Worm (Caenorhabditis elegans) whole organism, L4/young adult: Measurements from ENCODE around the gene oac-46.

Experiments used
- W03F9.2 ChIP-seq: fragments of 150-350 bp; optimal IDR thresholded peaks from 2 replicates; lab custom pipeline; 2014; ENCODE audit warnings: missing biosample characterization, missing genetic modification characterization
- dao-5 ChIP-seq: sonication (generic microtip); optimal IDR thresholded peaks from 2 replicates; lab custom pipeline; 2016; ENCODE audit warnings: missing genotype, missing genetic modification characterization, moderate library complexity, missing compliant biosample characterization
- him-1 ChIP-seq: sonication (generic microtip); optimal IDR thresholded peaks from 2 replicates; lab custom pipeline; 2016; ENCODE audit warnings: missing genotype, missing genetic modification reagents, missing genetic modification characterization, missing compliant biosample characterization

The oac-46 gene

ce11 chrII:8883559-8883958 lies 31.7 kb upstream of the oac-46 start, which contains the start of gene rha-1:
rha-1 (minus strand) TSS chrII:8883659.
- TF ChIP-seq W03F9.2 (tag; lab: Kevin White, UChicago) (no peak), him-1 (tag; lab: Kevin White, UChicago) (no peak), dao-5 (tag; lab: Kevin White, UChicago) (no peak)

DNA sequence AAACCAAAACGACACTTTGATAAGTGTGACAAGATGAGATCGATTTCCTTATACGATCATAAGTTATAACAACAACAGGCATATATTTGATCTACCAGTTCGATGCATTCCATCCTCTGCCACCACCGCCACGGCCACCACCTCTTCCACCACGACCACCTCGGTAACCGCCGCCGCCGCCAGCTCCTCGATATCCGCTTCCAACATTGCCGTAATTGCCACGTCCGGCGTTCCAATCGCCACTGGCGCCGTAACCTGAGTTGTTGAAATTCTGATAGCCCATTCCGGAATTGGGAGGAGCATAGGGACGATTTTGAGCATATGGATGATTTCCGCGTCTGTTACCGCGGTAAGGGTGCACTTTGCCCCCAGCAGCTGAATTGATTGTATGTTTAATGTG lies 26.6 kb upstream of the oac-46 start:
- TF ChIP-seq W03F9.2 (tag; lab: Kevin White, UChicago), result no peak
- TF ChIP-seq him-1 (tag; lab: Kevin White, UChicago), result no peak
- TF ChIP-seq dao-5 (tag; lab: Kevin White, UChicago), result no peak

DNA sequence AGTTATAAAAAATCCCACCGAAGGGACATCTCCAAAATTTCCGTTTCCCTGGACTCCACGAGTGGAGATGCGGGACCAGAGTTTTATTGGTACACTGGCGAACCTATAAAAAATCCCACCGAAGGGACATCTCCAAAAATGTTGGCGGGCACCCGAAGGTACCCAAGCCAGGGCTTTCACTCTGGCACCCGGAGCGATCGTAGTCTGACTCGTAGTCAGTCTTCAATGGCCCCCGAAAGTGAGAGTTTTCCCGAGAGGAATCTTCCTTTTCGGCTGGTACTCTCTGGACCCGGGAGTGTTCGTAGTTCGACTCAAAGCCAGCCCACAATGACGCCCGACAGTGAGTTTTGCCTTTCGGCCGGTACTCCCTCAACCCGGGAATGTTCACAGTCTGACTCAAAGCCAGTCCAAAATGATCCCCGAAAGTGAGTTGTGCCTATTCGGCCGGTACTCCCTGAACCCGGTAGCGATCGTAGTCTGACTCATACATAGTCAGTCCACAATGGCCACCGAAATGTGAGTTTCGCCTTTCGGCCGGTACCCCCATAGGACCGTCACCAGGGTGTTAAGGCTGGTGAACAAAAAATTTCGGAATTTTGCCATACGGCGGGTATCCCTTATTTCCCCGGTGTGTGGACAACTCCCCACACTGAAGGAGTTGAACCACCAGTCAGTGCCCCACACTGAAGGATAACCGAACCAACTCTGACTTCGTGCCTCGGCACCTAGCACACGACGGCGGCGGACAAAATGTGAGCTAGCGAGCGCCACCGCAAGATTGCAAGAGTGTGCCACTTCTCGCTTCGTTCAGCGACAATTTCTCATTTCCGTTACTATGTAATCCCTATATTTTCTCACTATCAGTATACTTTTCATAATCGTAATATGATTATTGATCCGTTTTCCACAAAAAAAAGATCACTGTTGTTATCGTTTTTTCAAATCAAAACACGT lies 25.4 kb upstream of the oac-46 start:
- no peak for TF ChIP-seq him-1 (tag; lab: Kevin White, UChicago)
- TF ChIP-seq W03F9.2 (tag; lab: Kevin White, UChicago), result no peak

DNA sequence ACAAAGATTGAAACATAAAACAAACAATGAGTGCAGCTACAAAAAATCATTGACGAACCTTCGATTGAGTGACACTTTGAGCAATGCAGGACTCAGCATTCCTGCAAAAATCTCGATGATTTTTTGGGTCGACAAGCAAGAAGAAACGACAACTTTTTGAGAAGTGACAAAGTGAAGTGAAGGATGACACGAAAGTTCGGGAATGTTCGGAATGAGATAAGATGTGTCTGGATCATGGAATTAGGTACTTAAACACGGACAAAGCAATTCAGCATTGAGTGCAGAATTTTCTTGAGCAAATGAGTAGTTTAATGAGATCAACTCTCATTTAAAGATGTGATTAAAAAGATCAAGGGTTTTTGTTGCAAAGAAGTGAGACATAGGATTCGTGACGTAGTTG lies 21.9 kb upstream of the oac-46 start, which contains the start of gene T07D4.2:
Gene T07D4.2, minus strand, starts transcription at position 101 of the 400 bp plus-strand sequence.
- no peak for TF ChIP-seq dao-5 (tag; lab: Kevin White, UChicago)
- TF ChIP-seq W03F9.2 (tag; lab: Kevin White, UChicago), result no peak

DNA sequence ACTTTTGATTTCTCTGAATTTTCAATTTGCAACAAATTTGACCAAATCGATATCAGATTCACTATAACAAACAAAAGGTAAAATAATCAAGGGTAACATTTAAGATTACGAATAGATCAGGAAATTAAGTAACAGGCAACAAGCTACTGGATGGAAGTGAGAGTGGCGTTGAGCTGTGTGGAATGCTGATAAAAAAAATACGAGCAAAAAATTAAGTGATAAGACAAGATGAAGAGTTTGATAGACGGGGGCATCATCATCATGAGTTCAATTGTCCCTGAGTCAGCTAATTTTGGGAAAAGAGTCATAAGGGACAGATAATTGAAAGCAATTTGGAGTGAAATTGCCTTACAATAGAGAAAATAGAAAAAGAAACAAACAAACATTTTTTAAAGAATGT lies 14.9 kb upstream of the oac-46 start:
- TF ChIP-seq dao-5 (tag; lab: Kevin White, UChicago) (no peak), W03F9.2 (tag; lab: Kevin White, UChicago) (no peak), him-1 (tag; lab: Kevin White, UChicago) (no peak)

DNA sequence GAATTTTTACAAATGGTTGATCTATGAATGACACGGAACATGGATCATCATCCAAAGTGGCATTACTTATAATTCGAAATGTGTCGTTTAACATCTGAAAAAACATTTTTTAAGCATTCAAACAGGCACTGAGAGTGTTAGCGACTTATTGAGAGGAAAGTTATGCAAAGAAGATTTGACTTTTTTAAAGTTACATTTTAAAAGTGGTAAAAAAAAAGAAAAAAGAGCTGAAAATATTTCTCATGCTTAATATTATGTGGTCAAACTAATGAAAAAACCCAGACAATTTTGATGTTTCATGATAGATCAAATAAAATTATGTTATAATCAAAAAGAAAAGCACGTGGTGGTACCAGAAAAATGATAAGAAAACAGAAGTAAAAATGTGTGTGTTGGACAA lies 13.2 kb upstream of the oac-46 start, which contains the start of gene npr-20:
Gene npr-20, minus strand, starts transcription at position 101 of the 400 bp plus-strand sequence.
- TF ChIP-seq him-1 (tag; lab: Kevin White, UChicago) (no peak), dao-5 (tag; lab: Kevin White, UChicago) (no peak), W03F9.2 (tag; lab: Kevin White, UChicago) (no peak)

DNA sequence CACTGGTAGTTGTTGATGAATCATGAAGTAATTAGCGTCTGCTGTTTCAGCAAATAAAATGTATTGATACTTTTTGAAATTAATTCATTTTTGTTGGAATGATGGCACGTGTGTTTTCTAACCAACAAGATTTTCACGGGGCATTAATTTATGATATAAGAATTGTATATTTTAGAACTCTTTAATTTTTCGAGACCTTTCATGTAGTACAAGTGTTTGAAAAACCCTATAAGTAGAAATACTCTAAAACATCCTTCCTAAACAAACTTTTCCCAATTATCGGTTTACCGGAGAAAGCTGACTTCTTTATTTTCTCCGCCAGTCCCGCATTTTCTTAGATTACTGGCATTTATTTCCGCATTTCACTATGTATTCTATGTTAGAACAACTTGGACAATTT lies 7.7 kb upstream of the oac-46 start, which contains the start of gene snb-6:
Gene snb-6, minus strand, starts transcription at position 101 of the 400 bp plus-strand sequence.
- TF ChIP-seq dao-5 (tag; lab: Kevin White, UChicago) (no peak), W03F9.2 (tag; lab: Kevin White, UChicago) (no peak), him-1 (tag; lab: Kevin White, UChicago) (no peak)

DNA sequence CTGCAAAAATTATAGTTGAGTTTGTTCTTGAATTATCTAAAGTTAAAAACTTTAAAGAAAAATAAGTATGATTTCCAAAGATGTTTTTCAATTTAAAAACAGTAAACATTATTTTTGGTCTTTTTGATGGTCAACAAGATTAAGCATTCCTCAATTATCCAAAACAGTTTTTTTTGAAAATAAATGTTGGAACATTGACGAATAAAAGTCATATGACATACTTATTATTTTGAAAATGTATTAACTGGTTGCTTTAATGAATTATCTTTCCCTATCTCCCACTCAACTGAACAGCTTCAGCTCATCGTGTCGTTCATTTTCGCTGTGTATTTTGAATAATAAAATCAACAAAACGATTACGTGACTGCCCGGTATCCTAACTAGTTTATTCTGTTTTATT lies 5.2 kb upstream of the oac-46 start:
- TF ChIP-seq dao-5 (tag; lab: Kevin White, UChicago) (no peak), him-1 (tag; lab: Kevin White, UChicago) (no peak), W03F9.2 (tag; lab: Kevin White, UChicago) (no peak)

- TF ChIP-seq him-1 (tag; lab: Kevin White, UChicago), result no peak
- TF ChIP-seq W03F9.2 (tag; lab: Kevin White, UChicago), result no peak
- TF ChIP-seq dao-5 (tag; lab: Kevin White, UChicago), result no peak
Observed at ce11 chrII:8856524-8856923, 4.6 kb upstream of the oac-46 start.

- no peak for TF ChIP-seq him-1 (tag; lab: Kevin White, UChicago)
- TF ChIP-seq W03F9.2 (tag; lab: Kevin White, UChicago), result no peak
- no peak for TF ChIP-seq dao-5 (tag; lab: Kevin White, UChicago)
Observed at ce11 chrII:8854874-8855273, 3.0 kb upstream of the oac-46 start.

DNA sequence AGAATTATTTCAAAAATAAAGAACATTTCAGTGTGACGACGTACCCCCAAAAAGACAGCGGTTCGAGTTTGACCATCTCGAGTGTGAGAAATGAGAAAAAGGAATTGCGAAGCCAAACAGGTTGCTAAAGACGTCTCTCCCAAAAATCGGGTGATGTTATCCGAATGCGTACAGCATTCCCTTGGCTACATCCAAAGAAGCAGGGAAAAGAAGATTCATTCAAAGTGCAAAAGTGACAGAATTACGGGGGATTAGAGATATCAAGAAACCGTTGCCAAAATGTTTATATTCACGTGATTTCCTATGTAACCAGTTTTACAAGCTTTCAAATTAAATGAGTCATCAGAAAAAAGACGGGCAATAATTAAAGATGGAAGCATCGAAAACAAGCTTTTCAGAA lies 2.1 kb upstream of the oac-46 start:
- TF ChIP-seq him-1 (tag; lab: Kevin White, UChicago) (no peak), W03F9.2 (tag; lab: Kevin White, UChicago) (no peak), dao-5 (tag; lab: Kevin White, UChicago) (no peak)

DNA sequence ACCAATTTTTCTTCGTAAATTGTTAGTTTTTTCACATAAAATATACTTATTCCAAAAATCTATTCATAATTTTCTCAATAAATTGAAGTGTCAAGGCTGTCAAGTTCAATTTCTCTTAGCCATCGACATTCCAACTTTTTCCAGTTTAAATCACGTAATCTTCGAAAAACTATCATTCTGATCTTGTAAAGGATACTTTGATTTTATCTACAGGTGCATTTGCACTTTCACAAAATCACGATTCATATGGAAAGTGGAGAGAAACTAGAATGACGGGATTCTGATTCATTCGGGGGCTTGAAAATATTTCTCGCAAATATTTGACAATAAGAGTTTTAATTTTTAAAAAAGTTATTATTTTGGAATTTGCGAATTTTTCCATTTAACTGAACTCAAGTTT lies 1.3 kb upstream of the oac-46 start:
- TF ChIP-seq dao-5 (tag; lab: Kevin White, UChicago) (no peak), him-1 (tag; lab: Kevin White, UChicago) (no peak), W03F9.2 (tag; lab: Kevin White, UChicago) (no peak)

DNA sequence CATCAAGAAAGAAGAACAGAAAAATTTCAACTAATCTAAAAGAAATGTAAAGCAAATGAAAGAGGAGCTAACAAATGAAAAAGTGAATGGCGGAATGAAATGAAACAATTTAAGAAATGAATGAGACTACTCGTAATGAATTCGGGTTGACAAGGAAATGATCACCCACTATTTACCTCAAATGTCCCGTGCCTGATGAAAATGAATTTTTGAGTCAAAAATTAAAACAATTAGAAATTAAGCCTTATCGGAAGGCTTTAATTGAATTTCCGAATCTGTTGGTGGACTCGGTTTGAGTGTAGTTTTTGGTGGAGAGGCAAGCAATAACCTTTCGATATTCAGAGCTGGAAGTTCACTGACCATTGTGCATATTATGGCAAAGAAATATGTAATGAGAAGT lies 2.9 kb downstream of the oac-46 start:
- TF ChIP-seq him-1 (tag; lab: Kevin White, UChicago) (no peak), dao-5 (tag; lab: Kevin White, UChicago) (no peak), W03F9.2 (tag; lab: Kevin White, UChicago) (no peak)

- TF ChIP-seq him-1 (tag; lab: Kevin White, UChicago) (no peak), dao-5 (tag; lab: Kevin White, UChicago) (no peak), W03F9.2 (tag; lab: Kevin White, UChicago) (no peak)
Observed at ce11 chrII:8845932-8846331, 6.0 kb downstream of the oac-46 start.
